Comparison of ENCODE assay signal across 5 fruit fly cellular contexts in genomic region chrX:13626579-13626894, dm6.
A peak's percentile ranks its signal among the peaks of the same experiment; 100 is the strongest.
TF ChIP-seq lines count a peak whose summit lies in the region.

No protein-coding gene starts in this region.

- TF ChIP-seq CTCF in whole organism, embryonic (GFP tag; optimal IDR thresholded peaks at IDR 0.05; lab: Kevin White, UChicago) = no peak

TF ChIP-seq in whole organism, adult, 20 proteins besides CTCF, POLR2A, EP300 and RAD21 (continues in another document):
- TF ChIP-seq CG14711 (tag; optimal IDR thresholded peaks at IDR 0.05; lab: Kevin White, UChicago) (no peak), cnc (optimal IDR thresholded peaks at IDR 0.05; lab: Kevin White, UChicago) (no peak), CG7045 (GFP tag; optimal IDR thresholded peaks at IDR 0.05; lab: Kevin White, UChicago) (peak; percentile 25), Hr96 (GFP tag; optimal IDR thresholded peaks at IDR 0.05; lab: Kevin White, UChicago) (no peak), CG7101 (tag; optimal IDR thresholded peaks at IDR 0.05; lab: Kevin White, UChicago) (no peak), Clk (GFP tag; optimal IDR thresholded peaks at IDR 0.05; lab: Kevin White, UChicago) (no peak), ovo (GFP tag; optimal IDR thresholded peaks at IDR 0.05; lab: Kevin White, UChicago) (no peak), CG33017 (tag; optimal IDR thresholded peaks at IDR 0.05; lab: Kevin White, UChicago) (peak; percentile 15), cic (GFP tag; optimal IDR thresholded peaks at IDR 0.05; lab: Kevin White, UChicago) (no peak), CG1620 (GFP tag; optimal IDR thresholded peaks at IDR 0.05; lab: Kevin White, UChicago) (no peak), tj (GFP tag; optimal IDR thresholded peaks at IDR 0.05; lab: Kevin White, UChicago) (no peak), kay (GFP tag; lab: Kevin White, UChicago; ENCODE audit: borderline replicate concordance) (no peak), CG12768 (GFP tag; optimal IDR thresholded peaks at IDR 0.05; lab: Kevin White, UChicago) (no peak), Mnt (GFP tag; optimal IDR thresholded peaks at IDR 0.05; lab: Kevin White, UChicago) (peak; percentile 38), CG11617 (GFP tag; optimal IDR thresholded peaks at IDR 0.05; lab: Kevin White, UChicago) (no peak), toe (GFP tag; optimal IDR thresholded peaks at IDR 0.05; lab: Kevin White, UChicago) (no peak), Crg-1 (GFP tag; optimal IDR thresholded peaks at IDR 0.05; lab: Kevin White, UChicago) (no peak), bab1 (GFP tag; optimal IDR thresholded peaks at IDR 0.05; lab: Kevin White, UChicago) (no peak), CG5204 (GFP tag; optimal IDR thresholded peaks at IDR 0.05; lab: Kevin White, UChicago) (no peak)

TF ChIP-seq in whole organism, embryonic, 481 proteins besides CTCF, POLR2A, EP300 and RAD21 (continues in another document):
- TF ChIP-seq CG11398 (GFP tag; optimal IDR thresholded peaks at IDR 0.05; lab: Kevin White, UChicago) (peak; percentile 53), fu2 (GFP tag; optimal IDR thresholded peaks at IDR 0.05; lab: Kevin White, UChicago) (peak; percentile 72), sqz (GFP tag; optimal IDR thresholded peaks at IDR 0.05; lab: Kevin White, UChicago) (peak; percentile 83), tx (GFP tag; optimal IDR thresholded peaks at IDR 0.05; lab: Kevin White, UChicago) (peak; percentile 73), HLH54F (GFP tag; optimal IDR thresholded peaks at IDR 0.05; lab: Kevin White, UChicago) (peak; percentile 80), vnd (GFP tag; IDR thresholded peaks at IDR 0.05; lab: Robert Waterston, UW; ENCODE audit: partially characterized antibody) (no peak), shn (GFP tag; optimal IDR thresholded peaks at IDR 0.05; lab: Kevin White, UChicago) (peak; percentile 84), CG4282 (GFP tag; optimal IDR thresholded peaks at IDR 0.05; lab: Kevin White, UChicago) (peak; percentile 22), Gug (GFP tag; IDR thresholded peaks at IDR 0.05; lab: Robert Waterston, UW) (peak; percentile 79), CG17912 (GFP tag; optimal IDR thresholded peaks at IDR 0.05; lab: Kevin White, UChicago) (peak; percentile 27), Rfx (GFP tag; IDR thresholded peaks at IDR 0.05; lab: Robert Waterston, UW) (peak; percentile 91), CG7786 (GFP tag; optimal IDR thresholded peaks at IDR 0.05; lab: Kevin White, UChicago) (peak; percentile 78), MESR4 (GFP tag; optimal IDR thresholded peaks at IDR 0.05; lab: Kevin White, UChicago) (no peak), CG4328 (GFP tag; optimal IDR thresholded peaks at IDR 0.05; lab: Kevin White, UChicago) (peak; percentile 74), lov (optimal IDR thresholded peaks at IDR 0.05; lab: Kevin White, UChicago) (no peak), lov (GFP tag; IDR thresholded peaks at IDR 0.05; lab: Robert Waterston, UW) (no peak), seq (GFP tag; IDR thresholded peaks at IDR 0.05; lab: Robert Waterston, UW) (peak; percentile 81), stc (GFP tag; IDR thresholded peaks at IDR 0.05; lab: Robert Waterston, UW) (peak; percentile 58), knrl (GFP tag; IDR thresholded peaks at IDR 0.05; lab: Robert Waterston, UW; ENCODE audit: partially characterized antibody) (no peak)

TF ChIP-seq in whole organism, prepupa, 60 proteins besides CTCF, POLR2A, EP300 and RAD21 (continues in another document):
- TF ChIP-seq Ets21C (GFP tag; optimal IDR thresholded peaks at IDR 0.05; lab: Kevin White, UChicago) = no peak
- TF ChIP-seq CG11762 (GFP tag; optimal IDR thresholded peaks at IDR 0.05; lab: Kevin White, UChicago; ENCODE audit: insufficient read depth) = no peak
- TF ChIP-seq fkh (GFP tag; optimal IDR thresholded peaks at IDR 0.05; lab: Kevin White, UChicago) = peak; percentile 47
- no peak for TF ChIP-seq Met (GFP tag; optimal IDR thresholded peaks at IDR 0.05; lab: Kevin White, UChicago)
- TF ChIP-seq vri (GFP tag; optimal IDR thresholded peaks at IDR 0.05; lab: Kevin White, UChicago) = no peak
- peak; percentile 34 for TF ChIP-seq CG6808 (GFP tag; optimal IDR thresholded peaks at IDR 0.05; lab: Kevin White, UChicago)
- peak; percentile 43 for TF ChIP-seq Sox14 (GFP tag; optimal IDR thresholded peaks at IDR 0.05; lab: Kevin White, UChicago)
- TF ChIP-seq OdsH (GFP tag; optimal IDR thresholded peaks at IDR 0.05; lab: Kevin White, UChicago) = no peak
- TF ChIP-seq CG3032 (tag; optimal IDR thresholded peaks at IDR 0.05; lab: Kevin White, UChicago) = peak; percentile 26
- peak; percentile 53; the same call in 2 of the 3 replicates for TF ChIP-seq CG8119 (GFP tag; IDR thresholded peaks at IDR 0.05; lab: Robert Waterston, UW)
- TF ChIP-seq CG3919 (GFP tag; optimal IDR thresholded peaks at IDR 0.05; lab: Kevin White, UChicago) = peak; percentile 28
- no peak for TF ChIP-seq Eip93F (GFP tag; optimal IDR thresholded peaks at IDR 0.05; lab: Kevin White, UChicago)
- TF ChIP-seq CG6276 (GFP tag; optimal IDR thresholded peaks at IDR 0.05; lab: Kevin White, UChicago) = no peak
- peak; percentile 39 for TF ChIP-seq CG7368 (GFP tag; optimal IDR thresholded peaks at IDR 0.05; lab: Kevin White, UChicago)
- peak; percentile 11 to 41 for TF ChIP-seq ss (GFP tag; optimal IDR thresholded peaks at IDR 0.05; lab: Kevin White, UChicago)
- no peak for TF ChIP-seq CG11902 (GFP tag; optimal IDR thresholded peaks at IDR 0.05; lab: Kevin White, UChicago)
- TF ChIP-seq CG4318 (GFP tag; optimal IDR thresholded peaks at IDR 0.05; lab: Kevin White, UChicago) = no peak
- TF ChIP-seq topi (GFP tag; optimal IDR thresholded peaks at IDR 0.05; lab: Kevin White, UChicago) = peak; percentile 9
- TF ChIP-seq CG6792 (GFP tag; optimal IDR thresholded peaks at IDR 0.05; lab: Kevin White, UChicago) = peak; percentile 25

TF ChIP-seq in whole organism, pupa, 21 proteins besides CTCF, POLR2A, EP300 and RAD21:
- TF ChIP-seq CG12605 (GFP tag; IDR thresholded peaks at IDR 0.05; lab: Robert Waterston, UW) = 0 out of 2 replicates have a peak, but pooled peaks have one; percentile 13
- peak; percentile 35 for TF ChIP-seq CG8301 (tag; optimal IDR thresholded peaks at IDR 0.05; lab: Kevin White, UChicago)
- TF ChIP-seq Ets98B (GFP tag; IDR thresholded peaks at IDR 0.05; lab: Robert Waterston, UW) = no peak
- TF ChIP-seq CG34367 (tag; optimal IDR thresholded peaks at IDR 0.05; lab: Kevin White, UChicago) = peak; percentile 4
- TF ChIP-seq Snoo (tag; optimal IDR thresholded peaks at IDR 0.05; lab: Kevin White, UChicago) = no peak
- peak; percentile 25 for TF ChIP-seq CG15710 (tag; optimal IDR thresholded peaks at IDR 0.05; lab: Kevin White, UChicago)
- TF ChIP-seq Pif1B (GFP tag; optimal IDR thresholded peaks at IDR 0.05; lab: Kevin White, UChicago) = peak; percentile 6
- TF ChIP-seq CG9948 (tag; optimal IDR thresholded peaks at IDR 0.05; lab: Kevin White, UChicago) = peak; percentile 38
- TF ChIP-seq CG13204 (GFP tag; optimal IDR thresholded peaks at IDR 0.05; lab: Kevin White, UChicago) = no peak
- TF ChIP-seq CG8159 (tag; optimal IDR thresholded peaks at IDR 0.05; lab: Kevin White, UChicago) = peak; percentile 45
- TF ChIP-seq CG4496 (GFP tag; IDR thresholded peaks at IDR 0.05; lab: Robert Waterston, UW) = peak; percentile 55; the same call in 1 of the 3 replicates

TF ChIP-seq in whole organism, wandering third instar larva, 38 proteins besides CTCF, POLR2A, EP300 and RAD21:
- TF ChIP-seq psq (GFP tag; optimal IDR thresholded peaks at IDR 0.05; lab: Kevin White, UChicago) (peak; percentile 4), ey (GFP tag; optimal IDR thresholded peaks at IDR 0.05; lab: Kevin White, UChicago) (peak; percentile 9), HLH106 (tag; optimal IDR thresholded peaks at IDR 0.05; lab: Kevin White, UChicago) (peak; percentile 37), Hnf4 (GFP tag; optimal IDR thresholded peaks at IDR 0.05; lab: Kevin White, UChicago) (peak; percentile 21), sv (GFP tag; optimal IDR thresholded peaks at IDR 0.05; lab: Kevin White, UChicago) (peak; percentile 70), fru (GFP tag; optimal IDR thresholded peaks at IDR 0.05; lab: Kevin White, UChicago) (peak; percentile 11), foxo (GFP tag; optimal IDR thresholded peaks at IDR 0.05; lab: Kevin White, UChicago) (peak in 1 of 2 experiments; percentile 38), Rel (GFP tag; optimal IDR thresholded peaks at IDR 0.05; lab: Kevin White, UChicago) (no peak), Rel (tag; optimal IDR thresholded peaks at IDR 0.05; lab: Kevin White, UChicago) (no peak), h (GFP tag; optimal IDR thresholded peaks at IDR 0.05; lab: Kevin White, UChicago) (peak; percentile 20), dl (GFP tag; optimal IDR thresholded peaks at IDR 0.05; lab: Kevin White, UChicago; ENCODE audit: insufficient read depth in 1 of 2, partially characterized antibody in 2 of 2) (no peak)
